Fruit fly (Drosophila melanogaster): Measurements from ENCODE around the gene CG5070.

The CG5070 gene

DNA sequence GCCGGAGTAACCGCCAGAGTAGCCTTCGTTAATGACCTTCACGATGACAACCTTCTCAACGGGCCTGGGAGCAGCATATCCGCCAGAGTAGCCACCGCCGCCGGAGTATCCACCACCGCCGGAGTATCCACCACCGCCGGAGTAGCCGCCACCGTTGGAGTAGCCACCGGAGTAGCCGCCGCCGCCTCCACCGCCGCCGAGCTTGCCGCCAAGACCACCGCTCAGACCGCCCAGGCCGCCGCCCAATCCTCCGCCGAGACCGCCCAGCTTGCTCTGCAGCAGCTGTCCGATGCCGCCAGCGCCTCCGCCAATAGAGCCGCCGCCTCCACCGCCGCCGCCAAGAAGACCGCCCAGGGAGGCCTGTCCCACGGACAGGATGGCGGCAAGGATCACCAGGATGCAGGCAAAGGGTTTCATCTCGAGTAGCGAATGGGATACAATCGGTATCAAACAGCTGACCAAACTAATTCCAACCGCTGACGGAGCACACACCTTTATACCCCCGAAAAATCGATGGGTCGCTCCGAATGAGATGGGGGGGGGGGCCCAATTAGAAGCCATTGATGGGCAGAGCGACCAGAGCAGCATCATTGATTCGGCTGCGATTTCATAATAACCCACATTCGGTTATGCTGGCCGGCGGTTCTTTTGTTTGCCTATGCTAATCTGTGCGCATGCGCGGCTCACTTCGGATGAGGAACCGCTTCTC lies 23.2 kb downstream of the CG5070 start:
- TF ChIP-seq CG8478 (optimal IDR thresholded peaks at IDR 0.05) (no peak), CTCF (optimal IDR thresholded peaks at IDR 0.05) (no peak)

DNA sequence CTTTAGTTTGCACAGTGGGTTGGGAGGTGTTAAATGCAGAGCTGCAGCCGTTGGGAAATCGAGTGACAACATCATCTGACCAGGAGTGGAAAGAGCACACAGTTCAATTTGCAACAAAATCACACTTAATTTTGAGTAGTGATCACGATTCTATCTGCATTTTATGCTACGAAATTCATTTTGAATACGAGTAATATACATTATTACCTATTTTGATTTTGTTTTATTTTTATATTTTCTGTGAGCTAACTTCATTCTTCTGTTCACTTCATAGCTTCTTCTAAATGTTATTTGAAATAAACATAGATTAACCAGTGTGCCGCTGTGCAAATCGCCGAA lies 23.7 kb downstream of the CG5070 start, which contains the start of gene CG10598:
TSS of gene CG10598 (minus strand) at position 187 of the 339 bp plus-strand sequence.
- TF ChIP-seq CTCF (optimal IDR thresholded peaks at IDR 0.05) (no peak), CG8478 (optimal IDR thresholded peaks at IDR 0.05) (no peak)

DNA sequence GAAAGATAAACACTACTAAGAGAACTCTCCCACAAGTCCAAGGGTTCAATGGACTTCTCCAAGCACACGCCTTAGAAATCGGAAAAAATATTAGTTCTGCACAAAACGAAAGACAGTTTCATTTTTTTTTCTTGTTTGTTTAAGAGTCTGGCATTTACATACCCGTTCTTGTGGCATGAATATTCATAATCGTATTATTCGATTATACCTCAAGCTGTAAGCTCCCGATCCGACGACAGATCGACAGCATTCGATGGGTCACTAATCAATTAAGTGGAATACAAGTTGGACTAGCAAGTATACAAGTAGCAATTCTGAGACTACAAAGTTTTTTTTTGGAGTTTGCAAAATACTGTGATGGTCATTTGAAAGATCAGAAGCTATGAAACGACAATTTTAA lies 24.6 kb downstream of the CG5070 start:
- TF ChIP-seq CTCF (optimal IDR thresholded peaks at IDR 0.05) (no peak), CG8478 (optimal IDR thresholded peaks at IDR 0.05) (no peak)

DNA sequence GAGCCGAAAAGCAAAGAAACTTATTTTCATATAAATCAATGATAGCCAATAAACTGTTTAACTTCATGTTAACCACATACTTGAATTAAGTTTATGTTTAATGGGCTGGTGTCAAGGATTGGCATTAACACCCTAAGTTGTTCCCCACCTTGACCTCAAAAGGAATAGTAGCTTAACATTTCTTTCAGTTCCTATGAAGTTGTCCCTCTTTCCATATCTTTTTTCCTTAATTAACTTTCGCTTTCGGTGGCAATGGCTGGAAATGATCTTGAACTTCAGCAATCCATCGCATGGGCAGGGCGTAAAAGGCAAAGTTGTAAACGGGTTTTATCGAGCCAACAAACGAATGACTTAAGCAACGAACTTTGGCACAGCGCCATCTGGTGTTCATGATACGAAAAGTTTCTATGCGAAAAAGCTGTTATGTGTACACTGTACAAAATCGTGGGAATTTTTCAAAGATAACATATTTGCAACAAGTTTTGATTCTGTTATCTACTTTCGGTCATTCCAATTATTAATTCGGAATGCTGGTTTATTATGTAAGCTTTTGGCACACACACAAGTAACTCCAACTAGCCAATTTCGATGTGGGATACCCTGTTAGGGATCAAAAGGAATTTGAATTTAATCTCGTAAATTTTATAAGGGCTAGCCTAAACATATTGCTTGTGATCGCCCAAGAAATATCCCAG lies 26.7 kb downstream of the CG5070 start:
- TF ChIP-seq CG8478 (optimal IDR thresholded peaks at IDR 0.05) (no peak), CTCF (optimal IDR thresholded peaks at IDR 0.05) (peak; percentile 51 to 62)

DNA sequence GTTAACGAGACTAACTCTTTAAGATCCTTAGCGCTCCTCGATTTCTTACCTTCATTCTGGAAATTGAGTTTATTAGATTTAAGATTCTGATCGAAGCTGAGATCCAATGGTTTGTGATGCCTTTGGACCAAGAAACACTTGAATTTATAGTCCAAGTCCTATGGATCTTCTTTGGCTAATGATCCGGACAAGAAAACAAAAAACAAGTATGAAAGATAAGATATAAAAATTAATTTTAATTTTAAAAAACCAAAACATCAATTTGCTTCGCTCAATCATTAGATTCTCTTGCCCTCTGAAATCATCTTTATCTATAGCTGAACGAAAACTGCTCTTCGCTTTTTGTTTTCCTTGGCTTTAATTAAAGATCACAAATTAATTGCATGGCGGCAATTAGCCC lies 28.0 kb downstream of the CG5070 start, which contains the start of gene CG10597:
TSS of gene CG10597 (minus strand) at position 101 of the 400 bp plus-strand sequence.
- TF ChIP-seq CTCF (optimal IDR thresholded peaks at IDR 0.05) (no peak), CG8478 (optimal IDR thresholded peaks at IDR 0.05) (no peak)

DNA sequence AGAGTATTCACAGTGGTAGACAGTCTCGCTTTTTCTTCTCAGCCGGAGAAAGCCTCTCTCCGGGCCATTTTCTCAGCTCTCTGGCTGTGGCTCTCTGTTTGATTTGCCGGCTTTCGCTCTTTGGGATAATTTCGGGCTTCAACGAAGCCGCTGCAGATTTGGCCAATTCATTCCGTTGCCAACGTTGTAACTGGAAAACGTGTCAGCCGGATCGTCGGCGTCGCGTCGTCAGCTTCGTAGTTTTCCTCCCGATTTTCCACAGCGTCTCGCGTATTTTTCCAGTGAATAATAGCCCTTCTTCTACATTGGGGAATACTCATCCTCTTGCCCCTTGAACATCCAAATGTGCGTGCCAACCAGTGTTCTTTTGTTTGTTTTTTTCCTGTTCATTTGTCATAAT lies 29.7 kb downstream of the CG5070 start, which contains the start of gene f:
TSS of gene f (plus strand) at position 301 of the 400 bp plus-strand sequence.
- TF ChIP-seq CG8478 (optimal IDR thresholded peaks at IDR 0.05): no peak
- no peak for TF ChIP-seq CTCF (optimal IDR thresholded peaks at IDR 0.05)

DNA sequence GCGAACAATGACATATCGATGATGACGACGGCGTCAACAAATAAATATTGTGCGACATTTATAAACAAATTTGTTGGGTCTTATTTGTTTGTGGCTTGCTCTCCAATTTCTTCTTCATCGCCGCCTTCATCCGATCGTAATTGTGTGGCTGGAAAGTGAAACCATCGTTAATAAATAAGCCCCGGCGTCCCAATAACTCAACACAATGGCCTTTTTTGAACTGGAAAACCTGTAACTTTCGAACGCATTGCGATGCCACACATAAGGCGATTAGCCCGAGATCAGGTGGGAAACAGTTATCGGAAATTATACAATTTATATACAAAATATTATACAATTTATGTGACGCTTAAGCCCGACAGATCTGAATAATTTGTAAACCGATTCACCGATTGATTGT lies 33.6 kb downstream of the CG5070 start:
- TF ChIP-seq CTCF (optimal IDR thresholded peaks at IDR 0.05) (no peak), CG8478 (optimal IDR thresholded peaks at IDR 0.05) (no peak)

DNA sequence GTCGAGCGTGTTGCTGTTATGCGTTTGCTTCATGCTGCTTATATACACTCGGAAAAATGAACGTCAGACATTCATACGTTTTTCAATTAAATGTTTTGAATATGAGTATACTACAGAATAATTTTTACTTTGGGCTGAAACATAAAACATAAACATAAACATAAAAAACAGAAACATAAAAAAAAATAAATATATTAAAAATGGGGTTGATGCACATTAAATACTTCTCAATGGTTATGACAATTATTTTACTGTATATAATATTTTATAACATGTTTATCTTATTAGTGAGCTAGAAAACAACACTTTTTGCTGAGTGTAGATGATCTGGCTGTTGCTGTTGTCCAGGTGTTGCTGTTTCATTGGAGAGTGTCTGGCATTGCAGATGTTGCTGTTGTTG lies 34.5 kb downstream of the CG5070 start:
- TF ChIP-seq CTCF (optimal IDR thresholded peaks at IDR 0.05) (no peak), CG8478 (optimal IDR thresholded peaks at IDR 0.05) (no peak)

DNA sequence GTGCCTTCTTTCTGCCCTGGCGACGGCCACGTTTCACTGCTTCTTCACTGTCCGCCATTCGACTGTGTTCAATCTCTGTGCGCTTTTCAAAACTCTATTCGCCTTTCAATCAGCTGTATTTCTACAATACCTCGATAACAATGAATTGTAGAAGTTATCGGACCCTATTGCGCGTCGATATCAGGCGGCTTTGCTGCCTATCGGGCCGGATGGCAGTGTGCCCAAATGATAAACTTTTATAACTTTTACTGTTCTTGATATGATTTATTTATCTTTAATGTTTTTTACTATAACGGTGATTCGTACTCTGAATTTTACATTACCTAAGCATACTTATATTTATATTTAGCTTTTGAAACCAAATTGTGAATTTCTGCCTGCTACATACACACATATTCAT lies 41.9 kb downstream of the CG5070 start, which contains the start of gene CG8915:
TSS of gene CG8915 (minus strand) at position 148 of the 400 bp plus-strand sequence.
- TF ChIP-seq CG8478 (optimal IDR thresholded peaks at IDR 0.05) (no peak), CTCF (optimal IDR thresholded peaks at IDR 0.05) (no peak)

DNA sequence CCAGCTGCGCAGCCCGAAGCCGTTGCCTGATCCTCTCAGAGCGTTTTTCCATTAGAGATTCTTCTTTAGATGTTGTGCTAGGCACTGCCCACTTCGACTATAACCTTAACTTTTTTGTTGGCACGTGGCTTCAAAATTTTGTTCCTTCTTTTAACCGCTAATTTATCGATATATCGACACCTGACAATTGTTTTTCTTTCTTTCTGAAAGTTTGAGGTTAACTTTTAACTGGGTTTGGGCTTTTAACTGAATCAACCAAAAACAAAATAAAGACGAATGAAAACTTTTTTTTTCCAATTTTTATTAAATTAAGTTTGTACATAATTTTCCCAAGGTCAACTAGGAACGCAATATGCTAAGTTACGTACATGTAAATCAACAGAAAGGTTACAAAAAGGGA lies 44.0 kb downstream of the CG5070 start, which contains the start of gene CG42854:
TSS of gene CG42854 (minus strand) at position 101 of the 400 bp plus-strand sequence.
- no peak for TF ChIP-seq CTCF (optimal IDR thresholded peaks at IDR 0.05)
- no peak for TF ChIP-seq CG8478 (optimal IDR thresholded peaks at IDR 0.05)

DNA sequence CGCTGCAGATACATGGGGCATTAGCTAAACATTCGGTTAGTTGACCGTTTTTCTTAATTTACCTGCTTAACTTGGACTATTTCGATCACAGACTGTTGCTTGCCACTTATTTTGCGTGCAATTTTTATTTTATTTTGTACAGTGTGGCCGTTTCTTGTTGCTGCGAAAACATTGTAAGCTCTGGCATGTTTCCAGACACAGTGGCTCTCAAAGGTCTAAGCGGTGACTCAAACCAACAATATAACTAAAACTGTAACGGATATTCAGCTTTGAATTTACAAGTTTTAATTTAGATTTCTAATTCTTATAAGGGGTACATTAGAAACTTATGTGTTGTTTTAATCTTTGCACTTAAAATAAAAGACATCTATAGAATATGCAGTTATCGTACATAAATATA lies 46.4 kb downstream of the CG5070 start, which contains the start of gene CG8675:
TSS of gene CG8675 (minus strand) at position 177 of the 400 bp plus-strand sequence.
- TF ChIP-seq CTCF (optimal IDR thresholded peaks at IDR 0.05) (peak in 1 of 2 experiments; percentile 48), CG8478 (optimal IDR thresholded peaks at IDR 0.05) (no peak)

All from S2 (cell line).